Worm (Caenorhabditis elegans): ENCODE results near the gene C26B9.3.

The C26B9.3 gene

ce11 chrX:5339889-5340288, 1.8 kb downstream of the C26B9.3 start, which contains the start of gene C26B9.2:
Gene C26B9.2 (plus strand): TSS chrX:5340189.
- no peak for TF ChIP-seq nhr-111 (GFP tag; optimal IDR thresholded peaks at IDR 0.05)
- TF ChIP-seq lin-1 (GFP tag; IDR thresholded peaks at IDR 0.05): no peak
- TF ChIP-seq mdt-29 (GFP tag; IDR thresholded peaks at IDR 0.05): no peak
- no peak for TF ChIP-seq egl-43 (GFP tag; IDR thresholded peaks at IDR 0.05)
- TF ChIP-seq fos-1 (tag; optimal IDR thresholded peaks at IDR 0.05): no peak
- TF ChIP-seq ZK337.2 (GFP tag; IDR thresholded peaks at IDR 0.05): no peak
- no peak for TF ChIP-seq daf-8 (GFP tag; IDR thresholded peaks at IDR 0.05)
- TF ChIP-seq daf-16 (GFP tag; optimal IDR thresholded peaks at IDR 0.05): no peak
- TF ChIP-seq daf-16 (tag; optimal IDR thresholded peaks at IDR 0.05): no peak
- no peak for TF ChIP-seq lin-15B (tag; optimal IDR thresholded peaks at IDR 0.05)
- TF ChIP-seq fkh-10 (GFP tag; optimal IDR thresholded peaks at IDR 0.05): no peak
- no peak for TF ChIP-seq spr-3 (GFP tag; optimal IDR thresholded peaks at IDR 0.05)
- no peak for TF ChIP-seq zip-2 (tag; optimal IDR thresholded peaks at IDR 0.05)
- TF ChIP-seq nhr-237 (tag; optimal IDR thresholded peaks at IDR 0.05): no peak
- no peak for TF ChIP-seq lim-7 (GFP tag; IDR thresholded peaks at IDR 0.05)
- no peak for TF ChIP-seq aly-2 (tag; optimal IDR thresholded peaks at IDR 0.05)
- no peak for TF ChIP-seq mdl-1 (tag; optimal IDR thresholded peaks at IDR 0.05)
- no peak for TF ChIP-seq ceh-28 (tag; optimal IDR thresholded peaks at IDR 0.05)
- TF ChIP-seq nhr-11 (tag; optimal IDR thresholded peaks at IDR 0.05): no peak

ce11 chrX:5342007-5342406, 3.9 kb downstream of the C26B9.3 start, which contains the start of gene C26B9.7:
Gene C26B9.7 (plus strand): TSS chrX:5342307.
- TF ChIP-seq hmg-1.1 (GFP tag; IDR thresholded peaks at IDR 0.05): no peak
- no peak for TF ChIP-seq dmd-9 (GFP tag; IDR thresholded peaks at IDR 0.05)
- no peak for TF ChIP-seq daf-16 (GFP tag; optimal IDR thresholded peaks at IDR 0.05)
- no peak for TF ChIP-seq daf-16 (tag; optimal IDR thresholded peaks at IDR 0.05)
- TF ChIP-seq madf-5 (GFP tag; IDR thresholded peaks at IDR 0.05): no peak
- peak in 1 of 2 experiments; percentile 58 for TF ChIP-seq unc-62 (GFP tag; optimal IDR thresholded peaks at IDR 0.05 in 1 of 2)
- no peak for TF ChIP-seq unc-62 (tag; optimal IDR thresholded peaks at IDR 0.05)
- no peak for TF ChIP-seq ceh-62 (tag; optimal IDR thresholded peaks at IDR 0.05)

ce11 chrX:5344287-5344686, 6.2 kb downstream of the C26B9.3 start, which contains the start of gene C26B9.1:
Gene C26B9.1 (plus strand): TSS chrX:5344587.
- TF ChIP-seq R02D3.7 (tag; optimal IDR thresholded peaks at IDR 0.05) (no peak), F44E2.7 (GFP tag; IDR thresholded peaks at IDR 0.05) (no peak), spr-3 (GFP tag; optimal IDR thresholded peaks at IDR 0.05) (no peak), unc-39 (tag; optimal IDR thresholded peaks at IDR 0.05) (no peak), nhr-111 (GFP tag; optimal IDR thresholded peaks at IDR 0.05) (no peak), nhr-48 (tag; optimal IDR thresholded peaks at IDR 0.05) (no peak), saeg-2 (GFP tag; IDR thresholded peaks at IDR 0.05) (no peak)

- TF ChIP-seq nhr-28 (tag; optimal IDR thresholded peaks at IDR 0.05): peak; percentile 26
- TF ChIP-seq D1046.2 (GFP tag; IDR thresholded peaks at IDR 0.05): no peak
- no peak for TF ChIP-seq nhr-237 (tag; optimal IDR thresholded peaks at IDR 0.05)
- TF ChIP-seq hlh-11 (tag; optimal IDR thresholded peaks at IDR 0.05): peak; percentile 38
- no peak for TF ChIP-seq egl-43 (GFP tag; IDR thresholded peaks at IDR 0.05)
- TF ChIP-seq F37D6.2 (tag; optimal IDR thresholded peaks at IDR 0.05): no peak
- no peak for TF ChIP-seq snpc-1.2 (GFP tag; IDR thresholded peaks at IDR 0.05)
- TF ChIP-seq nhr-76 (tag; optimal IDR thresholded peaks at IDR 0.05): no peak
- no peak for TF ChIP-seq lin-39 (tag; optimal IDR thresholded peaks at IDR 0.05)
- peak; percentile 58 for TF ChIP-seq pqm-1 (tag; optimal IDR thresholded peaks at IDR 0.05)
- TF ChIP-seq hlh-30 (tag; optimal IDR thresholded peaks at IDR 0.05; ENCODE audit: insufficient read depth): peak; percentile 39
- TF ChIP-seq daf-12 (tag; optimal IDR thresholded peaks at IDR 0.05): no peak
- TF ChIP-seq jun-1 (tag; optimal IDR thresholded peaks at IDR 0.05): no peak
- no peak for TF ChIP-seq ama-1 (optimal IDR thresholded peaks at IDR 0.05)
- peak; percentile 70 for TF ChIP-seq mxl-3 (GFP tag; optimal IDR thresholded peaks at IDR 0.05)
- TF ChIP-seq mes-2 (tag; optimal IDR thresholded peaks at IDR 0.05; ENCODE audit: poor library complexity, severe bottlenecking): no peak
- no peak for TF ChIP-seq zip-11 (GFP tag; IDR thresholded peaks at IDR 0.05)
- no peak for TF ChIP-seq daf-16 (GFP tag; optimal IDR thresholded peaks at IDR 0.05)
- peak; percentile 28 for TF ChIP-seq daf-16 (tag; optimal IDR thresholded peaks at IDR 0.05)
- TF ChIP-seq ceh-62 (tag; optimal IDR thresholded peaks at IDR 0.05): no peak
- TF ChIP-seq T20F7.1 (GFP tag; optimal IDR thresholded peaks at IDR 0.05): no peak
- no peak for TF ChIP-seq ceh-28 (tag; optimal IDR thresholded peaks at IDR 0.05)
- TF ChIP-seq F10B5.3 (tag; optimal IDR thresholded peaks at IDR 0.05): no peak
- no peak for TF ChIP-seq nhr-48 (tag; optimal IDR thresholded peaks at IDR 0.05)
- no peak for TF ChIP-seq mxl-2 (GFP tag; conservative IDR thresholded peaks at IDR 0.05)
Measured at ce11 chrX:5346303-5346702, 8.2 kb downstream of the C26B9.3 start.

All from whole organism, L4 larva.